Fruit fly (Drosophila melanogaster) whole organism, embryonic: ENCODE results near the gene CG6726.

Experiments used
- B-H2 ChIP-seq: fragments of 200-800 bp; sonication (Bioruptor generic); optimal IDR thresholded peaks from 2 replicates; lab custom pipeline; 2018; ENCODE audit warnings: missing biosample characterization, mild to moderate bottlenecking, missing genetic modification characterization
- CG10321 ChIP-seq: fragments of 200-800 bp; sonication (Bioruptor generic); IDR thresholded peaks from 2 replicates; pipeline ENCODE4 v1.3.6; 2022; ENCODE audit warnings: missing biosample characterization, missing genetic modification characterization
- CG10366 ChIP-seq: fragments of 200-800 bp; sonication (Bioruptor generic); IDR thresholded peaks from 2 replicates; pipeline ENCODE4 v1.3.6; 2022; ENCODE audit warnings: missing biosample characterization, missing genetic modification characterization
- CG10959 ChIP-seq: fragments of 200-800 bp; sonication (Bioruptor generic); IDR thresholded peaks from 2 replicates; pipeline ENCODE4 v1.3.6; 2022; ENCODE audit warnings: missing biosample characterization, missing genetic modification characterization
- CG11723 ChIP-seq: fragments of 200-800 bp; sonication (Bioruptor generic); optimal IDR thresholded peaks from 2 replicates; lab custom pipeline; 2017; ENCODE audit warnings: missing biosample characterization, mild to moderate bottlenecking, missing genetic modification characterization
- CG12071 ChIP-seq: fragments of 200-800 bp; sonication (Bioruptor generic); optimal IDR thresholded peaks from 3 replicates; lab custom pipeline; 2018; ENCODE audit warnings: missing biosample characterization, mild to moderate bottlenecking, missing genetic modification characterization
- CG1529 ChIP-seq: fragments of 200-800 bp; sonication (Bioruptor generic); optimal IDR thresholded peaks from 3 replicates; lab custom pipeline; 2018; ENCODE audit warnings: missing biosample characterization, missing genetic modification characterization
- CG17361 ChIP-seq: fragments of 200-800 bp; sonication (Bioruptor generic); IDR thresholded peaks from 3 replicates; pipeline ENCODE4 v1.3.6; 2022; ENCODE audit warnings: missing biosample characterization, missing genetic modification characterization
- CG17829 ChIP-seq: fragments of 200-800 bp; optimal IDR thresholded peaks from 2 replicates; lab custom pipeline; 2019; ENCODE audit warnings: missing biosample characterization, mild to moderate bottlenecking, missing genetic modification characterization, moderate library complexity
- CG2889 ChIP-seq: fragments of 200-800 bp; sonication (Bioruptor generic); IDR thresholded peaks from 3 replicates; pipeline ENCODE4 v1.3.6; 2022; ENCODE audit warnings: missing biosample characterization, missing genetic modification characterization
- CG30020 ChIP-seq: fragments of 200-800 bp; optimal IDR thresholded peaks from 2 replicates; lab custom pipeline; 2019; ENCODE audit warnings: missing biosample characterization, mild to moderate bottlenecking, missing genetic modification characterization, moderate library complexity
- CG3065 ChIP-seq: fragments of 200-800 bp; sonication (Bioruptor generic); optimal IDR thresholded peaks from 2 replicates; lab custom pipeline; 2016; ENCODE audit warnings: missing biosample characterization, missing genetic modification characterization
- CG3847 ChIP-seq: fragments of 200-800 bp; sonication (Bioruptor generic); IDR thresholded peaks from 2 replicates; pipeline ENCODE4 v1.3.6; 2022; ENCODE audit warnings: missing biosample characterization, missing genetic modification characterization
- CG5180 ChIP-seq: fragments of 200-800 bp; sonication (Bioruptor generic); optimal IDR thresholded peaks from 3 replicates; lab custom pipeline; 2017; ENCODE audit warnings: missing biosample characterization, missing genetic modification characterization, mild to moderate bottlenecking, moderate library complexity, missing genetic modification reagents
- CG7839 ChIP-seq: fragments of 200-800 bp; sonication (Bioruptor generic); optimal IDR thresholded peaks from 3 replicates; lab custom pipeline; 2018; ENCODE audit warnings: missing biosample characterization, mild to moderate bottlenecking, missing genetic modification characterization, moderate library complexity
- CG7928 ChIP-seq: fragments of 200-800 bp; sonication (Bioruptor generic); optimal IDR thresholded peaks from 2 replicates; lab custom pipeline; 2017; ENCODE audit warnings: missing biosample characterization, mild to moderate bottlenecking, missing genetic modification characterization
- CG9797 ChIP-seq: fragments of 200-800 bp; sonication (Bioruptor generic); optimal IDR thresholded peaks from 3 replicates; lab custom pipeline; 2018; ENCODE audit warnings: missing biosample characterization, mild to moderate bottlenecking, missing genetic modification characterization
- ERR ChIP-seq: fragments of 200-800 bp; sonication (Bioruptor generic); optimal IDR thresholded peaks from 2 replicates; lab custom pipeline; 2016; ENCODE audit warnings: missing biosample characterization, missing genetic modification characterization
- HLH3B ChIP-seq: fragments of 200-800 bp; sonication (Bioruptor generic); IDR thresholded peaks from 2 replicates; pipeline ENCODE4 v1.3.6; 2022; ENCODE audit warnings: missing biosample characterization, missing genetic modification characterization
- HLH4C ChIP-seq: fragments of 200-800 bp; sonication (Bioruptor generic); IDR thresholded peaks from 3 replicates; pipeline ENCODE4 v1.3.6; 2022; ENCODE audit warnings: missing biosample characterization, missing genetic modification characterization; ENCODE audit not compliant: partially characterized antibody
- Lpt ChIP-seq: fragments of >200 bp; optimal IDR thresholded peaks from 2 replicates; lab custom pipeline; 2018; ENCODE audit warnings: missing biosample characterization, missing genetic modification characterization
- Med ChIP-seq: fragments of 200-800 bp; sonication (Bioruptor generic); peaks from one replicate; lab custom pipeline; 2016; ENCODE audit warnings: missing biosample characterization, missing genetic modification characterization, mild to moderate bottlenecking, inconsistent platforms, moderate library complexity
- Nf-YA ChIP-seq: fragments of 200-800 bp; sonication (Bioruptor generic); IDR thresholded peaks from 2 replicates; pipeline ENCODE4 v1.3.6; 2022; ENCODE audit warnings: missing biosample characterization, missing genetic modification characterization
- Oaz ChIP-seq: fragments of 200-800 bp; sonication (Bioruptor generic); IDR thresholded peaks from 2 replicates; pipeline ENCODE4 v1.3.6; 2022; ENCODE audit warnings: missing biosample characterization, missing genetic modification characterization
- Ravus ChIP-seq: fragments of 200-800 bp; sonication (Bioruptor generic); IDR thresholded peaks from 2 replicates; pipeline ENCODE4 v1.3.6; 2022; ENCODE audit warnings: missing biosample characterization, missing genetic modification characterization
- Side ChIP-seq: fragments of 200-800 bp; sonication (Bioruptor generic); optimal IDR thresholded peaks from 2 replicates; lab custom pipeline; 2016; ENCODE audit warnings: missing biosample characterization, missing genetic modification characterization
- Sry-β ChIP-seq: fragments of 200-800 bp; sonication (Bioruptor generic); optimal IDR thresholded peaks from 2 replicates; lab custom pipeline; 2018; ENCODE audit warnings: missing biosample characterization, mild to moderate bottlenecking, missing genetic modification characterization, moderate library complexity
- TFAM ChIP-seq: fragments of 200-800 bp; sonication (Bioruptor generic); optimal IDR thresholded peaks from 2 replicates; lab custom pipeline; 2017; ENCODE audit warnings: missing biosample characterization, missing genetic modification characterization, inconsistent platforms
- chm ChIP-seq: fragments of 200-800 bp; sonication (Bioruptor generic); IDR thresholded peaks from 2 replicates; pipeline ENCODE4 v1.3.6; 2022; ENCODE audit warnings: missing biosample characterization, missing genetic modification characterization
- crc ChIP-seq: fragments of 200-800 bp; sonication (Bioruptor generic); optimal IDR thresholded peaks from 2 replicates; lab custom pipeline; 2016; ENCODE audit warnings: missing biosample characterization, missing genetic modification characterization
- cwo ChIP-seq: fragments of 200-800 bp; sonication (Bioruptor generic); optimal IDR thresholded peaks from 3 replicates; lab custom pipeline; 2017; ENCODE audit warnings: missing biosample characterization, missing genetic modification characterization, mild to moderate bottlenecking, moderate library complexity, missing genetic modification reagents
- dimm ChIP-seq: fragments of 200-800 bp; sonication (Bioruptor generic); IDR thresholded peaks from 2 replicates; pipeline ENCODE4 v1.3.6; 2022; ENCODE audit warnings: missing biosample characterization, missing genetic modification characterization
- fd96Cb ChIP-seq: fragments of 200-800 bp; sonication (Bioruptor generic); optimal IDR thresholded peaks from 2 replicates; lab custom pipeline; 2018; ENCODE audit warnings: missing biosample characterization, mild to moderate bottlenecking, missing genetic modification characterization, moderate library complexity
- ftz-f1 ChIP-seq: fragments of 200-800 bp; sonication (Bioruptor generic); optimal IDR thresholded peaks from 2 replicates; lab custom pipeline; 2016; ENCODE audit warnings: missing biosample characterization, missing genetic modification characterization
- fu2 ChIP-seq: fragments of 200-800 bp; sonication (Bioruptor generic); optimal IDR thresholded peaks from 2 replicates; lab custom pipeline; 2016; ENCODE audit warnings: missing biosample characterization, missing genetic modification characterization
- gce ChIP-seq: fragments of 200-800 bp; sonication (Bioruptor generic); IDR thresholded peaks from 3 replicates; pipeline ENCODE4 v1.3.6; 2022; ENCODE audit warnings: missing biosample characterization, missing genetic modification characterization
- grau ChIP-seq: fragments of 200-800 bp; optimal IDR thresholded peaks from 3 replicates; lab custom pipeline; 2019; ENCODE audit warnings: missing biosample characterization, mild to moderate bottlenecking, missing genetic modification characterization, moderate library complexity
- insv ChIP-seq, 2 experiments: fragments of 200-800 bp; sonication (Bioruptor generic); optimal IDR thresholded peaks; 3 replicates each; lab custom pipeline; 2016 to 2018; ENCODE audit warnings: missing biosample characterization in 2 of 2, missing genetic modification characterization in 2 of 2
- lola ChIP-seq, 3 experiments: fragments of >200 bp in 2 of 3; fragments of 200-800 bp in 1 of 3; sonication (Bioruptor generic) in 1 of 3; optimal IDR thresholded peaks; 2 replicates each; lab custom pipeline; 2017 to 2019; ENCODE audit warnings: missing biosample characterization in 3 of 3, missing genetic modification characterization in 3 of 3, mild to moderate bottlenecking in 1 of 3, moderate library complexity in 1 of 3
- oc ChIP-seq: fragments of 200-800 bp; sonication (Bioruptor generic); optimal IDR thresholded peaks from 2 replicates; lab custom pipeline; 2018; ENCODE audit warnings: missing biosample characterization, mild to moderate bottlenecking, missing genetic modification characterization, moderate library complexity
- odd ChIP-seq: fragments of 200-800 bp; sonication (Bioruptor generic); optimal IDR thresholded peaks from 2 replicates; lab custom pipeline; 2017; ENCODE audit warnings: missing biosample characterization, mild to moderate bottlenecking, missing genetic modification characterization
- pnt ChIP-seq: fragments of 200-800 bp; sonication (Bioruptor generic); optimal IDR thresholded peaks from 3 replicates; lab custom pipeline; 2016; ENCODE audit warnings: missing biosample characterization, missing genetic modification characterization
- scrt ChIP-seq: fragments of 200-800 bp; sonication (Bioruptor generic); optimal IDR thresholded peaks from 2 replicates; lab custom pipeline; 2018; ENCODE audit warnings: missing biosample characterization, mild to moderate bottlenecking, missing genetic modification characterization, moderate library complexity
- sd ChIP-seq: fragments of 200-800 bp; sonication (Bioruptor generic); optimal IDR thresholded peaks from 3 replicates; lab custom pipeline; 2018; ENCODE audit warnings: missing biosample characterization, mild to moderate bottlenecking, missing genetic modification characterization, moderate library complexity
- shn ChIP-seq: fragments of 200-800 bp; sonication (Bioruptor generic); optimal IDR thresholded peaks from 3 replicates; lab custom pipeline; 2016; ENCODE audit warnings: missing biosample characterization, missing genetic modification characterization
- slou ChIP-seq: fragments of 200-800 bp; sonication (Bioruptor generic); optimal IDR thresholded peaks from 3 replicates; lab custom pipeline; 2016; ENCODE audit warnings: missing biosample characterization, missing genetic modification characterization
- sob ChIP-seq: fragments of 200-800 bp; sonication (Bioruptor generic); IDR thresholded peaks from 2 replicates; pipeline ENCODE4 v1.3.6; 2022; ENCODE audit warnings: missing biosample characterization, missing genetic modification characterization
- sqz ChIP-seq: fragments of 200-800 bp; sonication (Bioruptor generic); optimal IDR thresholded peaks from 3 replicates; lab custom pipeline; 2018; ENCODE audit warnings: missing biosample characterization, mild to moderate bottlenecking, missing genetic modification characterization
- vfl ChIP-seq: fragments of 200-800 bp; sonication (Bioruptor generic); optimal IDR thresholded peaks from 2 replicates; lab custom pipeline; 2016; ENCODE audit warnings: missing biosample characterization, missing genetic modification characterization
- zfh2 ChIP-seq: fragments of 200-800 bp; sonication (Bioruptor generic); optimal IDR thresholded peaks from 2 replicates; lab custom pipeline; 2016; ENCODE audit warnings: missing biosample characterization, missing genetic modification characterization

Gene CG6726

dm6 chr3R:23112680-23113362, 21.3 kb downstream of the CG6726 start, which contains the start of gene Cow (continued):
- TF ChIP-seq CG3065 (GFP tag; lab: Kevin White, UChicago) (no peak), grau (tag; lab: Kevin White, UChicago) (peak; percentile 75), CG5180 (GFP tag; lab: Kevin White, UChicago) (no peak), ftz-f1 (GFP tag; lab: Kevin White, UChicago) (no peak), shn (GFP tag; lab: Kevin White, UChicago) (no peak), CG9797 (no peak), Lpt (GFP tag; lab: Kevin White, UChicago) (no peak), sob (GFP tag; lab: Robert Waterston, UW) (peak; percentile 72), CG2889 (GFP tag; lab: Robert Waterston, UW) (no peak; the same call in 2 of the 3 replicates), zfh2 (GFP tag; lab: Kevin White, UChicago) (peak; percentile 50), odd (GFP tag; lab: Kevin White, UChicago) (no peak), TFAM (GFP tag; lab: Kevin White, UChicago) (no peak), Ravus (GFP tag; lab: Robert Waterston, UW) (no peak), CG1529 (GFP tag; lab: Kevin White, UChicago) (no peak), Sry-β (GFP tag; lab: Kevin White, UChicago) (no peak), gce (GFP tag; lab: Robert Waterston, UW) (0 out of 3 replicates have a peak, but pooled peaks have one; percentile 12), ERR (no peak), fu2 (GFP tag; lab: Kevin White, UChicago) (peak; percentile 9), CG10959 (GFP tag; lab: Robert Waterston, UW) (no peak), Oaz (GFP tag; lab: Robert Waterston, UW) (0 out of 2 replicates have a peak, but pooled peaks have one; percentile 38), insv (GFP tag; optimal IDR thresholded peaks at IDR 0.05; lab: Kevin White, UChicago) (no peak), slou (GFP tag; lab: Kevin White, UChicago) (no peak), CG17829 (peak; percentile 32), CG11723 (no peak), crc (GFP tag; lab: Kevin White, UChicago) (peak; percentile 31), CG17361 (peak; percentile 41; the same call in 1 of the 3 replicates), oc (no peak), CG10366 (GFP tag; lab: Robert Waterston, UW) (peak; percentile 76), CG3847 (GFP tag; lab: Robert Waterston, UW) (peak; percentile 62), sd (peak; percentile 41), Med (GFP tag; lab: Kevin White, UChicago) (peak; percentile 94), sqz (GFP tag; lab: Kevin White, UChicago) (no peak), fd96Cb (tag; lab: Kevin White, UChicago) (no peak), Side (GFP tag; lab: Kevin White, UChicago) (peak; percentile 36), dimm (no peak), CG7839 (peak; percentile 70), HLH4C (GFP tag; lab: Robert Waterston, UW) (no peak), B-H2 (GFP tag; lab: Kevin White, UChicago) (peak; percentile 27), Nf-YA (GFP tag; lab: Robert Waterston, UW) (peak; percentile 19; the same call in 1 of the 2 replicates), scrt (peak; percentile 73), cwo (GFP tag; lab: Kevin White, UChicago) (peak; percentile 72), lola (GFP tag; optimal IDR thresholded peaks at IDR 0.05; lab: Kevin White, UChicago) (no peak), vfl (GFP tag; lab: Kevin White, UChicago) (peak; percentile 18), pnt (GFP tag; lab: Kevin White, UChicago) (peak; percentile 26), chm (GFP tag; lab: Robert Waterston, UW) (no peak), CG12071 (GFP tag; lab: Kevin White, UChicago) (peak; percentile 38), CG10321 (GFP tag; lab: Robert Waterston, UW) (no peak), CG30020 (tag; lab: Kevin White, UChicago) (no peak), HLH3B (GFP tag; lab: Robert Waterston, UW) (peak; percentile 66), CG7928 (GFP tag; lab: Kevin White, UChicago) (no peak)
